Fruit fly (Drosophila melanogaster): ENCODE data around the gene CG15443.
A peak's percentile ranks its signal among the peaks of the same experiment; 100 is the strongest.

The CG15443 gene

DNA sequence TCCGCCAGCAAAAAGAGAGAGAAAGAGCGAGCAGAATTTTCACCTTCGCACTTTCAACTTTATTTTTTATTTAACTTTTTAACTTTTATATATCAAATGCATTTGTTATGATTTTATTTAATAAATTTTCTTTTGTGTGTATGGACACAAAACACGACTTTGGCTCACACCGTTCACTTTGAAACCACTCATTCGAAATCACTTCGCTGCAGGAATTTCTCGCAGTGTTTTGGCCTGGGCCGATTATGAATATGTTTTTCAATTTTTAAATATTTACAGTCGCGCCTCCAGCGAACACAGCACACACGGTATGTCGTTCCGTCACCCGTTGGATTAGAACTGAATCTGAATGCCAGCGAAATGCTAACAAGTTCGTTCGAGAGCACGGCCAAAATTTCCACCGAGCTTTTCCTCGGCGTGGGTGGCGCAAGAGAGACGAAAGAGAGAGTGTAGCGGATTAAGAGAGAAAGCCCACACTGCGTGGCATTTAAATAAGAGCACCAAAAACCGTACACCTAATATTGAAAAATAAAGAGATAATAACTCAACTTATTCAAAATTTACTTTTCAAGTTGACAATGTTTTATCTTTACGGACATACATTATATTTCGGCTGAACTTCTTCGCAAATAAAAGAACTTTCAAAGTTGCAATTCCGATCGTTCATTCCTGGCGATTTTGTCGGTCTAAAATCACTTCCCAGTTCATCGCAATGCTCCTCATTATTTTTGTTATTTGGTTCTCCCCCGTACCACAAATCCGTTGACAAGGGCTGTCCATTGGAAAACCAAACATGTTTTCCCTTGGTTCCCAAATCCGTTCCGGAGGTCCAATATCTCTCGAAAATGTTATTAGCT lies 22.1 kb downstream of the CG15443 start, which contains the start of gene CG15431:
CG15431 (minus strand) TSS at position 402 of the 857 bp plus-strand sequence.
- TF ChIP-seq CG8478 (optimal IDR thresholded peaks at IDR 0.05), result no peak
- TF ChIP-seq CTCF (optimal IDR thresholded peaks at IDR 0.05), result no peak

DNA sequence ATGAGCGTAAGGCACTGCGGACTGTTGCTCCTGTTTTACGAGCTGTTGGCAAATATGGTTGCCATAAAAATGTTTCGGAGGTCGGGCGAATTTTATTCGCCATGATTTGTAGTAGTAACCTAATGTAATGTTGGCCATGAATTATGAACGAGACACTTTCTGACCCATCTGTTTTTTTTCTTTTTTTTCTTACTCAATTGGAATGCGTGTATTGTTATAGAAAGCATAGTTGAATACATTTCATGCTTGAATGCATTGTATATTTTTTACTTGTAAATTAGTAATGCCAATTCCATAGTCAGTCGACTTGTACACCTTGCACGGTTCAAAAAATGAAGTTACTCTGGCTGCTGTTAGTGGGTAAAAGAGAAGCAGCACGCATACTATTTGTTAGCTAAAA lies 25.8 kb downstream of the CG15443 start, which contains the start of gene CG43056:
CG43056 (plus strand) TSS at position 301 of the 400 bp plus-strand sequence.
- no peak for TF ChIP-seq CTCF (optimal IDR thresholded peaks at IDR 0.05)
- no peak for TF ChIP-seq CG8478 (optimal IDR thresholded peaks at IDR 0.05)

DNA sequence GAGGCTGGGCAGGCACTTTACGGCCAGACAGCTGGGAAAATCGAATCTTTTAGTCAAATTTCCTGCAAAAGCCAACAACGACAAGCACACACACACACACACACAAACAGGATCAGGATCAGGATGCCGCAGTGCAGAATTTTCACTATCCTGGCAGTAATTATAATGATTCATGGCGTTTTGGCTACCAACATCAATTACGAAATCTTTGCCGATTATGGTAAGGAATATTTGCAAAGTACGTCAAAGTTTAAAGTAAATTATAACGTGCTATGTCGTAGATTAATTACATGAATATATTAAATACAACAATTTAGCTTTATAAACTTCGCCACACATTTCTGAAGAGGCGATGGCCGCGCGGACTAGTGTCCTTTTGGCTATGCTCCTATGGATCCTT lies 29.6 kb downstream of the CG15443 start, which contains the start of the genes CG34177 and CG34178:
CG34177 (plus strand) TSS at position 301 of the 400 bp plus-strand sequence.
CG34178 (plus strand) TSS at position 301 of the 400 bp plus-strand sequence.
- TF ChIP-seq CG8478 (optimal IDR thresholded peaks at IDR 0.05), result no peak
- no peak for TF ChIP-seq CTCF (optimal IDR thresholded peaks at IDR 0.05)

DNA sequence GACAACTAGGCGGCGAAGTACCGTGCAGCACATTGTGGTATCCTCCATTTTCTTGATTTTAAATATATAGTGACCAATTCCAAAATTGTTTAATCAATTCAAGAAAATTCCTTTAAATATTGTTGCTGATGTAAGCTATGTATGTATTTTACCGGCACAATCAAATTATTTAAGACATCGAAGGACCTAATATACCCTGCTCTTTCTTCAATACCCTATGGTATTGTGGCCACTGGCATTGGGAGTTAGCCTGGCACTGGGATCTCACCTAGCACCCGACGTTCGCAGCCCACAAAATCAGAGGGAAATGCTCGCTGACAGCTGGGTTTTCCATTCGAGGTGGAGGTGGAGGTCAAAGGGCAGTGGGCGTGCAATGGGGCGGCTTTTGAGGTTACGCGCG lies 41.1 kb downstream of the CG15443 start:
- TF ChIP-seq CTCF (optimal IDR thresholded peaks at IDR 0.05), result no peak
- no peak for TF ChIP-seq CG8478 (optimal IDR thresholded peaks at IDR 0.05)

DNA sequence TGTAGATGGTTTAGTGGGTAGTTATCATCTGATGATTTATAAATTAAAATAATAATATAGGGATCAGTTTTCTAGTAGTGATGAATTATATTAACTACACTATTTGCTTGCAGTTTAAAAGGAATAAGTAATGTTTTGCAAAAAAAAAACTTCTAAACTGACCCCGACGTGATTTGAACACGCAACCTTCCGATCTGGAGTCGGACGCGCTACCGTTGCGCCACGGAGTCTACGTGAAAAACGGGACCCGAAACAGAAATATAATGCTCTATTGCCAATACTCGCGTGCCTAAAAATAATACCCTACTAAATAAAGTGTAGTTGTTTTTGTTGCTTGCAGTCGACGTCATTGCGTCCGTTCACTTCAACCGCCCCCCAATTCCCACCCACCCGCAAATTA lies 44.4 kb downstream of the CG15443 start:
- no peak for TF ChIP-seq CG8478 (optimal IDR thresholded peaks at IDR 0.05)
- no peak for TF ChIP-seq CTCF (optimal IDR thresholded peaks at IDR 0.05)

DNA sequence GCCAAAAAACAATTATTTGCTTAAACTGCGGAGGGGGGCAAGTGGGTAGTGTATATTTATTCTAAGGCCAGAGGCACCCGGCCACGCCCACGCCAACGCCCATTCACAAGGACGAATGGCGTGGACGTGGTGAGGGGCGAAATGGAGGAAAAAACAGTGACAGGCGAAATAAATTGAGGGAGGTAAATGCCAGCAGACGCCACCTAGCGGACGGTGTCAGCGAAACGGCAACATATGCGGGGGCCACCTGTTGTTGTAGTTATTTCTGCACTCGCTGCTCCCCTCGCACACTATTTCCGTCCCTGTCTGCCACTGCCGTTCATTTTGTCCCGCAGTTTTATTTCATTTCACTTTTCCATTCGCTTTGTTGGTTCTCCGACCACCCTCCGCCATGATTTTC lies 45.3 kb downstream of the CG15443 start:
- TF ChIP-seq CG8478 (optimal IDR thresholded peaks at IDR 0.05) (no peak), CTCF (optimal IDR thresholded peaks at IDR 0.05) (peak; percentile 87 to 94)

DNA sequence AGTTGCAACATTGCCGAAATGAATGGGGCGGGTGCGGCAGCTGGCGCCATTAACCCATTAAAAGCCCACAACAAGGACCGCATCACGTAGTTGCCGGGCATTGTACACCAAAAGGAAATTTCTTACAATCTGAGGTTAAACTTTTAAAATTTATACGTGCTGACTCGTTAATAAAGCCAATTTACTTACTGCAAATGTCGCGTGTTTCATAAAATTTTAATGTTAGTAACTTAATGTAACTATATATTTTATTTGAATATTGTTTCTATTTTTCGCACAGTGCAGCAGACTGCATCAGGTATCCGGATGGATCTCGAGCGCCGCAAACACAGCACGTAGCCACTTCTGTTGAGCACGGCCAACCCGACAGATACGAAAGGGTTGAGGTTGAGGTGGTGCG lies 46.3 kb downstream of the CG15443 start:
- TF ChIP-seq CTCF (optimal IDR thresholded peaks at IDR 0.05) (no peak), CG8478 (optimal IDR thresholded peaks at IDR 0.05) (no peak)

DNA sequence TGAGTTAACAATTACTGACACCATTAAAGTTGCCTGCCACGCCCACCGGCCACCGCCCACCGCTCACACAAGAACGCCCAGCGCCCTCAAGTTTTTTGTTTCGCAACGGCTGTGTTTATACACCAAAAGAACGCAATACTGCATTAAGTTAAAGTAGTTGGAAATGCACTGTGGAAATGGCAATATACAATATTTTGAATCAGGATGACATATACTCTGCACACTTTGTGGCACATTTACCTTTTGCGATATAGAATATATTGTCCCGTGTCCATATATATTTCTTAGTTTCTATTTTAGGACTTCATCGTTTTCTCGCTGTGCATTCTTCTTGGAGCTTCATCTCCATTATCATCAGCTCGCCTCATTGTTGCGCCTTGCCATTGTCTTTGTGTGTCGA lies 47.2 kb downstream of the CG15443 start:
- no peak for TF ChIP-seq CG8478 (optimal IDR thresholded peaks at IDR 0.05)
- no peak for TF ChIP-seq CTCF (optimal IDR thresholded peaks at IDR 0.05)

DNA sequence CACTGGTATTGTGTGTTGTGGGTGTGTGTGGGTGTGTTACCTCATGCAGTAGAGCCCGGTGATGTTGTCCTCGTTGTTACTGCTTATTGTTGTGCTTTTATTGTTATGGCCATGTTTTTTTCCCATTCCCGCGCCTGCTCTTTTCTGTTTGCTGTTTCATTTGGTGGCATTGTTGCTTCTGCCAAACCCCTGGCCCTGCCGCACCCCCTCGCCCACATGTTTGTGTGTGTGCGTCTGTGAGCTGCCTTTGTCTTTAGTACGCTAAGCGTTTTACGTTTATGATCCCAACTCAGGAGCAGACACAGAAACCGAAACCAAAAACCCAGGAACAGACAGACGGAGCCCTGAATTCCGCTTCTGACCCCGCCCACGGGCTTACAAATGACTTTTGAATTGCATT lies 49.2 kb downstream of the CG15443 start:
- TF ChIP-seq CG8478 (optimal IDR thresholded peaks at IDR 0.05) (no peak), CTCF (optimal IDR thresholded peaks at IDR 0.05) (no peak)

Data from S2 (cell line).